Worm (Caenorhabditis elegans): ENCODE results near the gene decr-1.2.

decr-1.2 gene

DNA sequence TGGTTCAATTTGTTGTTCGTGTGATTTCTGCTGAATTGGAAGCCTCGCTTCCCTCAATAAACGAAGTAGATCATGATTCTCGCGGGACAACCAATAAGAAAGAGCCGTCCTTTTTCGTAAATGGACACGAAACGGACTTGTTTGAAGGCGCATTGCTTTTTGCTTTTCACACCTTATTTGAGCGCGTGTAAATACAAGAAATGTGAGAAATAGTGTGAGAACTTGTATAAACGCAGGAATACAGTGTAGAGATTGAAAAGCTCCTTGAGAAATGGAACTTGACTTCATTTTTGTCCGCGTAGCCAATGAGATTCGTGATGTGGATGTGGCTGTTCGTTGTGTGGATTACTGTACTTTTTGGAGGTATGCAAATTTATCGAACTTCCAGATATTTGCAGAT lies 24.8 kb upstream of the decr-1.2 start, which contains the start of gene cht-2:
Gene cht-2, plus strand, starts transcription at position 301 of the 400 bp plus-strand sequence.
- TF ChIP-seq lsl-1 (GFP tag; optimal IDR thresholded peaks at IDR 0.05) (no peak), ztf-22 (GFP tag; optimal IDR thresholded peaks at IDR 0.05) (no peak), dpl-1 (GFP tag; optimal IDR thresholded peaks at IDR 0.05) (no peak), F49E8.2 (tag; optimal IDR thresholded peaks at IDR 0.05; ENCODE audit: insufficient read depth) (no peak), F39B2.1 (GFP tag; IDR thresholded peaks at IDR 0.05) (no peak), egrh-3 (GFP tag; IDR thresholded peaks at IDR 0.05) (no peak), F52B5.7 (tag; optimal IDR thresholded peaks at IDR 0.05) (no peak), ZK185.1 (tag; optimal IDR thresholded peaks at IDR 0.05; ENCODE audit: poor library complexity, severe bottlenecking) (no peak), F57C9.4 (tag; optimal IDR thresholded peaks at IDR 0.05) (no peak), B0261.1 (tag; optimal IDR thresholded peaks at IDR 0.05) (no peak), nhr-179 (tag; optimal IDR thresholded peaks at IDR 0.05) (no peak), ceh-27 (GFP tag; optimal IDR thresholded peaks at IDR 0.05) (no peak), repo-1 (tag; optimal IDR thresholded peaks at IDR 0.05) (no peak), mel-28 (tag; optimal IDR thresholded peaks at IDR 0.05; ENCODE audit: borderline replicate concordance) (no peak), madf-8 (GFP tag; conservative IDR thresholded peaks at IDR 0.05) (no peak), Y53G8AR.9 (GFP tag; conservative IDR thresholded peaks at IDR 0.05) (no peak)

- no peak for TF ChIP-seq ceh-27 (GFP tag; optimal IDR thresholded peaks at IDR 0.05)
- no peak for TF ChIP-seq B0261.1 (tag; optimal IDR thresholded peaks at IDR 0.05)
- TF ChIP-seq mcd-1 (GFP tag; IDR thresholded peaks at IDR 0.05): 0 out of 2 replicates have a peak, but pooled peaks have one; percentile 16
- TF ChIP-seq lin-54 (GFP tag; optimal IDR thresholded peaks at IDR 0.05): peak; percentile 21
- peak; percentile 33 for TF ChIP-seq attf-5 (GFP tag; optimal IDR thresholded peaks at IDR 0.05)
- no peak for TF ChIP-seq rec-8 (tag; optimal IDR thresholded peaks at IDR 0.05)
- TF ChIP-seq lsy-27 (tag; optimal IDR thresholded peaks at IDR 0.05; ENCODE audit: borderline replicate concordance, insufficient read depth): no peak
- TF ChIP-seq Y53G8AR.9 (GFP tag; conservative IDR thresholded peaks at IDR 0.05): no peak
- no peak for TF ChIP-seq madf-3 (GFP tag; IDR thresholded peaks at IDR 0.05)
- no peak for TF ChIP-seq Y79H2A.3 (GFP tag; conservative IDR thresholded peaks at IDR 0.05)
- no peak for TF ChIP-seq mxl-1 (tag; optimal IDR thresholded peaks at IDR 0.05)
- TF ChIP-seq F23B12.7 (tag; optimal IDR thresholded peaks at IDR 0.05; ENCODE audit: insufficient read depth): peak; percentile 27
- no peak for TF ChIP-seq ztf-28 (GFP tag; IDR thresholded peaks at IDR 0.05)
- no peak for TF ChIP-seq ztf-22 (GFP tag; optimal IDR thresholded peaks at IDR 0.05)
- peak; percentile 66; the same call in 1 of the 2 replicates for TF ChIP-seq madf-6 (GFP tag; IDR thresholded peaks at IDR 0.05)
- no peak for TF ChIP-seq pha-4 (tag; optimal IDR thresholded peaks at IDR 0.05)
- TF ChIP-seq snpc-4 (GFP tag; optimal IDR thresholded peaks at IDR 0.05): no peak
- peak in 1 of 4 experiments; percentile 13 for TF ChIP-seq snpc-4 (tag; optimal IDR thresholded peaks at IDR 0.05)
- no peak for TF ChIP-seq F37B4.10 (GFP tag; IDR thresholded peaks at IDR 0.05)
- TF ChIP-seq snpc-1.3 (tag; optimal IDR thresholded peaks at IDR 0.05; ENCODE audit: insufficient read depth): peak; percentile 74
- TF ChIP-seq lsl-1 (GFP tag; optimal IDR thresholded peaks at IDR 0.05): peak; percentile 34
These were observed 20.2 kb upstream of the decr-1.2 start, which contains the start of the genes prp-9 and mrps-18B for ce11 chrII:8525133-8525736. prp-9 (minus strand) TSS chrII:8525396. mrps-18B (plus strand) TSS chrII:8525681.

DNA sequence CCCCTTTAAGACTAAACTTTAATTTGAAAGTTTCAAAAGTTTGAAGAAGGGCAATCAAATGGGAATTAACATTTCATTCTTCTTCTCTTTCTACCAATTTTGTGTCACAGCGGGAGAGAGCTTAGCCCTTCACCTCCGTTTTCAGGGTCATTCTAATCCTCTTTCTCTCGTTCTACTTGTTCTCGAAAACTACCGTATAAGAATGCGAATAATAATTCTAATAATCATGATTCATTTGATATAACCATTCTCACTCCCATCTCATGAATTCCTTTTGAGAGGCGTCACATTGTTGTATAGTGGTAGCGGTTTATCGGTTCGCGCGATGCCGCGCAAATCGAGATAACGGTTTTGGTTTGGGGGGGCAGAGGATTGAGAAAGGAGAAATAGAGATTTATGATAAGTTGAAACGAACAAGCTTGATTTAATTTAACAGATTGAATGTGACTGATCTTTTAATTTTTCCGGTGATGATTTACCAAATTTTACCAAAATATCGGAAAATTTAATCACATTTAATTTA lies 16.2 kb upstream of the decr-1.2 start:
- no peak for TF ChIP-seq Y95B8A.8 (GFP tag; IDR thresholded peaks at IDR 0.05)
- no peak for TF ChIP-seq lin-35 (GFP tag; optimal IDR thresholded peaks at IDR 0.05)
- no peak for TF ChIP-seq sptf-2 (GFP tag; optimal IDR thresholded peaks at IDR 0.05)
- TF ChIP-seq F22D6.2 (tag; optimal IDR thresholded peaks at IDR 0.05): no peak
- no peak for TF ChIP-seq let-526 (GFP tag; IDR thresholded peaks at IDR 0.05)
- no peak for TF ChIP-seq lag-1 (GFP tag; IDR thresholded peaks at IDR 0.05)
- no peak for TF ChIP-seq zim-3 (tag; optimal IDR thresholded peaks at IDR 0.05)
- no peak for TF ChIP-seq ztf-6 (GFP tag; IDR thresholded peaks at IDR 0.05)
- TF ChIP-seq madf-3 (GFP tag; IDR thresholded peaks at IDR 0.05): no peak
- no peak for TF ChIP-seq ztf-26 (tag; optimal IDR thresholded peaks at IDR 0.05)
- TF ChIP-seq xnd-1 (tag; optimal IDR thresholded peaks at IDR 0.05): no peak
- no peak for TF ChIP-seq ets-4 (GFP tag; optimal IDR thresholded peaks at IDR 0.05)
- TF ChIP-seq attf-6 (GFP tag; IDR thresholded peaks at IDR 0.05): no peak
- no peak for TF ChIP-seq nhr-27 (tag; optimal IDR thresholded peaks at IDR 0.05)

All from whole organism, young adult.